Worm (Caenorhabditis elegans): Measurements from ENCODE around the gene F08D12.15.

The F08D12.15 gene

DNA sequence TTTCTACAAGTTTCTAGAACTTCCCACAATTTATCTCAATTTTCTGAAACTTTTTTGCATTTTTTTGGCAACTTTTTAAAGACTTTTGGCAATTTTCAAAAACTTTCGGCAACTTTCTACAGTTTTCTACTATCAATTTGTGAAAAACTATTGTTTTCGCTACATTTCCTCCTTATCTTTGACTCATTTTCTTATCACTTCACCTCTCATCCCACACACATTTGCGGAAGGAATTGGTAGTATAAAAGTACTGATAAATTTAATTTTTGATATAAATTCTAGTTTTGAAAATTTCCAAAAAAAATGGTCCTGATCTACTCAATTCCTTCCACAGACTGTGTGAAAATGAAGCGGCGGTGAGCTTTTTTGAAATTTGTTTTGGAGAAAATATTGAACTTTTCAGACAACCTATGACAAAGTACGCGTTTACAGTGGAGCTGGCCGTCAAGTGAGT, 16.8 kb upstream of the F08D12.15 start, which contains the start of gene F29A7.4:
Gene F29A7.4 (plus strand): TSS at position 404 of the 454 bp plus-strand sequence.
- no peak for TF ChIP-seq unc-62 (GFP tag; optimal IDR thresholded peaks at IDR 0.05)

- no peak for TF ChIP-seq unc-62 (GFP tag; optimal IDR thresholded peaks at IDR 0.05)
Observed at ce11 chrII:2751278-2751677, 15.2 kb upstream of the F08D12.15 start.

ce11 chrII:2752536-2752935, 13.9 kb upstream of the F08D12.15 start, which contains the start of gene F29A7.6:
Gene F29A7.6, minus strand, starts transcription at chrII:2752611.
- TF ChIP-seq unc-62 (GFP tag; optimal IDR thresholded peaks at IDR 0.05): no peak

DNA sequence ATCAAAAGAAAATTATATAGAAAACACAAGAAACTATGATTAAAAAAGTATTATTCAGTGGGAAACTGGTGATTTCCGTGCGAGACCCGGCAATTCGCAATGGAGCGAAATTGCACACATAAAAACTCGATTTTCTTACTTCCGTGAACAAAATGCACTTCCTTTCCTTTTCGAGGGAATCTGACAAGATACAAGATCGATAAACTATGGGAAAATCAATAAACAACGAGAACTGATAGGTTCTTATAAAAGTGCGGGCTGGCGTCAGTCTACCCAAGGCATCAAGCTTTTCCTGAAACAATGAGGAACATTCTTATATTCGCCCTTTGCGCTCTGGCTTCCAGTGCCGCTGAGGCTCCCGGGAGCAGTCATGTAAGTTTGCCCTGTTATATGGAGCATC, 13.4 kb upstream of the F08D12.15 start, which contains the start of gene F29A7.3:
Gene F29A7.3 (plus strand): TSS at position 301 of the 400 bp plus-strand sequence.
- no peak for TF ChIP-seq unc-62 (GFP tag; optimal IDR thresholded peaks at IDR 0.05)

ce11 chrII:2754595-2754994, 11.8 kb upstream of the F08D12.15 start:
- TF ChIP-seq unc-62 (GFP tag; optimal IDR thresholded peaks at IDR 0.05): no peak

- TF ChIP-seq unc-62 (GFP tag; optimal IDR thresholded peaks at IDR 0.05): no peak
Observed at ce11 chrII:2756351-2756750, 10.1 kb upstream of the F08D12.15 start.

DNA sequence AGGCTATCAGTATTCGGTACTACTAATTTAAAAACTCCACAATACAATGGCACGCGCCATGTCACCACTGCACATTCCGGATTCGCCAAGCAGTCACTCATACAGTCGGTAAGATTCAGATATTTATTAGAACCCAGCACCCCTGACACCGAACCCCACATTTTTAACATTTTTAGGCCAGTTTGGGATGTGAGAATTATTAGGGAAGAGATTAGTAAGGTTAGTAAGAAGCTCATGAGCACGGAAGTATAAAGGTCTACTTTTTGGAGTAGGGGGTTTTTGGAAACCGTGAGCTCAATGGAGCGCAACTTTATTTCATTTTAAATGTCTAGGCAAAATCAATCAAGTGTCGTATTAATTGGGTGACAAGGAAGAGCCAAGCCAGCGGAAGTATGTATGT, 8.5 kb upstream of the F08D12.15 start, which contains the start of gene F29A7.8:
Gene F29A7.8 (minus strand): TSS at position 101 of the 400 bp plus-strand sequence.
- TF ChIP-seq unc-62 (GFP tag; optimal IDR thresholded peaks at IDR 0.05): no peak

- no peak for TF ChIP-seq unc-62 (GFP tag; optimal IDR thresholded peaks at IDR 0.05)
Observed at ce11 chrII:2758476-2758875, 8.0 kb upstream of the F08D12.15 start, which contains the start of gene fbxb-107. Gene fbxb-107, plus strand, starts transcription at chrII:2758772.

DNA sequence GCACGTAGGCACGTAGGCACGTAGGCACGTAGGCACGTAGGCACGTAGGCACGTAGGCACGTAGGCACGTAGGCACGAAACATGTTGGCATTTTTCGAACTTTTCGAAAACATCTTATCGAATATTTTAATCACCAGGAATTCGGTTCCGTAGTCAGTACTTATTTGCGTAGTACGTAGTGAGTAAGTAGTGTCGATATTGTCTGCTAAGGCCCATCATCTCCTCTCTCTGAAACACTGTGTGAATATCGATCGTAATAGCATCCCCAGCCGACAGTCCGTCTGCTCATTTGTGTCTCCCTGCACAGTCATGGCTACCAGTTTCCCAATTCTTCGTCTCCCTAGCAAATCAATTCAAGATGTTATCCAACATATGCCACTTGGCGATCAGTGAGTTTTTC, 4.3 kb upstream of the F08D12.15 start, which contains the start of gene fbxb-106:
Gene fbxb-106 (plus strand): TSS at position 301 of the 400 bp plus-strand sequence.
- TF ChIP-seq unc-62 (GFP tag; optimal IDR thresholded peaks at IDR 0.05): no peak

DNA sequence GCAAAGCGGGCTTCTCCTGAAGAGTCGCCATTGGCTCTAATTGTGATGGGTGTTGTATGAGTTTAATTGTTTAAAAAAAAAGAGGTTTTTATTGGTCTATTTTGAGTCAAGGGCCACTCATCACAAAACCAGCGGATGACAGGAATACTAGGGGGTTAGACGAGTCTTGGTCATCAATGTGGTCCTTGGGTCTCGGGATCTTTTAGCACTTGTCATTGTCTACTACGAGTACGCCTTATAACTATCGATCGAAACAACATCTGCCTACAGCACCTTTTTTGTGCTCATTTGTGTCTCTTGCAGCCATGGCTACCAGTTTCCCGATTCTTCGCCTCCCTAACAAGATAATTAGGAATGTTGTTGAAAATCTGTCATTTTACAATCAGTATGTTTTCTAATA, 1.8 kb upstream of the F08D12.15 start, which contains the start of gene fbxb-108:
Gene fbxb-108 (plus strand): TSS at position 301 of the 400 bp plus-strand sequence.
- TF ChIP-seq unc-62 (GFP tag; optimal IDR thresholded peaks at IDR 0.05): no peak

DNA sequence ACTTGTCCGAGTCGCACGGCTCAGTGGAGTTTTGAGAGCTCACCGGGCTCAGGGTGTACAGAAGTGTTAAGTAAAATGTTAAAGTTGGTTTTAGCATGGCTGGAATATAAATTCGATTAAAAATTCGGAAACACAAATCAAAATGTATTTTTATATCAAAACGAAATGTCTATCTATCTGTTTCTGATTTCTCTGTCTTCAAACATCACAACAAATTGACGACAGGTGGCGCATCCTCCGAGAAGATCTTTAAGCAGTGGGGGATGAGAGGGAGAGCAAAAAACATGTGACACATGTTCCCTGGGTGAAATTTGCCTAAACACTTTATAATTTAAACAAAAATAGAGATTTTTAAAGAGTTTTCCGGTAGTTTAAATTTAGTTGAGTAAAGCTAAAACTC, 2.6 kb downstream of the F08D12.15 start, which contains the start of gene F08D12.7:
Gene F08D12.7 (minus strand): TSS at position 101 of the 400 bp plus-strand sequence.
- TF ChIP-seq unc-62 (GFP tag; optimal IDR thresholded peaks at IDR 0.05): no peak

- TF ChIP-seq unc-62 (GFP tag; optimal IDR thresholded peaks at IDR 0.05): no peak
Observed at ce11 chrII:2770788-2771187, 4.4 kb downstream of the F08D12.15 start, which contains the start of gene fbxb-105. Gene fbxb-105, minus strand, starts transcription at chrII:2770888.

- TF ChIP-seq unc-62 (GFP tag; optimal IDR thresholded peaks at IDR 0.05): no peak
Observed at ce11 chrII:2772166-2772565, 5.7 kb downstream of the F08D12.15 start, which contains the start of gene sdz-10. Gene sdz-10, minus strand, starts transcription at chrII:2772266.

DNA sequence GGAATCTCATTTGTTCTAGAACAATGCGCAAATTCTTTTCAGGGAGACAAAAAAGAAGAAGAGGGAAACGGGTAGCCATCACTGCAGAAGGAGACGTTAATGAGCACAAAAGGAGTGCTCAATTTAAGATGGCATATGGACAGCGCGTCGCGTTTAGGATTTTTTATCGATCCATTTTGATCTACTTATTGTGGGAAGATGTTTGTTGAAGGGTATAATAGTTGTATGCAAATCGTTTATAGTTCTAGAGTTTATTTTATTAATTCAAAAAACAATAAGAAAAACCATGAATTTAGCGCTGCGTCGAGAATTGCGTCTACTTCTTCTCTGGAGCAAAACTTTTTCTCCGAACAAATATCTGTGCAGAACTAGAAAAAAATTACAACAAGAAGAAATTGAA, 7.1 kb downstream of the F08D12.15 start, which contains the start of gene sdz-9:
Gene sdz-9 (minus strand): TSS at position 101 of the 400 bp plus-strand sequence.
- no peak for TF ChIP-seq unc-62 (GFP tag; optimal IDR thresholded peaks at IDR 0.05)

- TF ChIP-seq unc-62 (GFP tag; optimal IDR thresholded peaks at IDR 0.05): no peak
Observed at ce11 chrII:2774904-2775303, 8.5 kb downstream of the F08D12.15 start, which contains the start of gene fbxb-111. Gene fbxb-111, minus strand, starts transcription at chrII:2775004.

- no peak for TF ChIP-seq unc-62 (GFP tag; optimal IDR thresholded peaks at IDR 0.05)
Observed at ce11 chrII:2777846-2778245, 11.4 kb downstream of the F08D12.15 start, which contains the start of gene F08D12.4. Gene F08D12.4, plus strand, starts transcription at chrII:2778146.

ce11 chrII:2779253-2779652, 12.8 kb downstream of the F08D12.15 start, which contains the start of gene F08D12.3:
Gene F08D12.3, plus strand, starts transcription at chrII:2779553.
- no peak for TF ChIP-seq unc-62 (GFP tag; optimal IDR thresholded peaks at IDR 0.05)
